Fruit fly (Drosophila melanogaster): ENCODE measurements around the gene Ufsp2.

The Ufsp2 gene

dm6 chr3L:15563058-15563850 lies 13.1 kb upstream of the Ufsp2 start, which contains the start of the genes CG7739 and SCCRO:
Gene CG7739, minus strand, starts transcription at chr3L:15563065.
Gene SCCRO, plus strand, starts transcription at chr3L:15563427.
- TF ChIP-seq CG17801 (GFP tag; optimal IDR thresholded peaks at IDR 0.05; ENCODE audit: partially characterized antibody) = peak; percentile 39

DNA sequence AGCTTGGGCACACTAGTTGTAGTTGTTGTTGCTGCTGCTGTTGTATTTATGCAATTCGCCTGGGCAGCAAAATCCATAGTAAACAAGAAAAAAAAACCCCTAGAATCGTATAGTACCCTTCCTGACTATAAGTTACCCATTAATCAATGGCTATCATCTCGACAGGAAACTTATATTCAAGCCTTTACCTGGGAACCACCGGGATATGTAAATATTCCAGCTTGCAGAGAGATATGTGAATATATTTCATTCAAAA lies 12.6 kb upstream of the Ufsp2 start:
- TF ChIP-seq CG17801 (GFP tag; optimal IDR thresholded peaks at IDR 0.05; ENCODE audit: partially characterized antibody) = no peak

DNA sequence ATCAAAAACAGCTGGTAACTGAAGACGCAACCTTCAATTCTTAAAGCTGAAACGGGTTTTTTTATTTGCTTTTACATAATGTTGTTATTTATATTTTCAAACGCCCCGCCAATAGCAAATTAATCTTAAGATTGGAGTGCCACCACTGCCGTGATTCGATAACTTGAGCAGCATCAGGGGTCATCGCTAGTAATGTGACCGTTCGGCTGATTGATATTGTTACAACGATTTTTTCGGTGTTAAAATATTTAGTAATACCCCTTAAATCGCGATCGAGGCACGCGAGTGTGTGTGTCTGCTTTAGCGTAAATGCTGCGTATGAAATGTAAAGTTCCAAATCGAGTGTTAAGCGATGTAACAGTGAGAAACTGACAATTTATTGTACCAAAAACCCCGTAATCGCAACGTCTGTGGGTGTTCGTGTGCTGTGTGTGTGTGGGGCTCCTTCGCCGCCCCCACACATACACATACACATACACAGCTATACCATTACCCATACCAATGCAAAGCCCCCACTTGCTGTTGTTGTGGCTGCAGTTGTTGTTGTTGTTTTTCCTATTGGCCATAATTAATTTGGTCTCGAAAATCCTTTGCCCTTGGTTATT lies 10.4 kb upstream of the Ufsp2 start, which contains the start of gene dop:
Gene dop, plus strand, starts transcription at position 185 of the 605 bp plus-strand sequence.
- no peak for TF ChIP-seq CG17801 (GFP tag; optimal IDR thresholded peaks at IDR 0.05; ENCODE audit: partially characterized antibody)

DNA sequence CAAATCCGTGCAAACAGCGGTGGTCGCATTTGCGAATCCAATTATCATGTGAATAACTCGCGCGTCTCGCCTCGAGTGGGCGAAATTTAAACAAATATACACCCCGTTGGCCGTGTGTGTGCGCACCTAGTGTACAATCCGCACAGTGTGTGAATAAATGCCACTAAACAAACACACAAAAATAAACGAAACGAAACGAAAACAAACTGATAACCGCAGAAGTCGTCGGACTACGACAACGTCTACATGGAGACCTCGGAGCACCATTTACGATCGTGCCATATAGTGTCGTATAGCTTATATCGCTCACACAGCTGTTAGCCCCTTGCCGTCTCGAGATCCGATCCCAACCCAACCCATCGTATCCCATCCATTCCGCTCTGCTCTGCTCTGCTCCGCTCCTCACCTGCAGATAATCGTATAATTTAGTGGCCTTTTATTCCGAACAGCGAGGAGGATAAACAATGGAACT lies 9.8 kb upstream of the Ufsp2 start:
- peak; percentile 54 for TF ChIP-seq CG17801 (GFP tag; optimal IDR thresholded peaks at IDR 0.05; ENCODE audit: partially characterized antibody)

DNA sequence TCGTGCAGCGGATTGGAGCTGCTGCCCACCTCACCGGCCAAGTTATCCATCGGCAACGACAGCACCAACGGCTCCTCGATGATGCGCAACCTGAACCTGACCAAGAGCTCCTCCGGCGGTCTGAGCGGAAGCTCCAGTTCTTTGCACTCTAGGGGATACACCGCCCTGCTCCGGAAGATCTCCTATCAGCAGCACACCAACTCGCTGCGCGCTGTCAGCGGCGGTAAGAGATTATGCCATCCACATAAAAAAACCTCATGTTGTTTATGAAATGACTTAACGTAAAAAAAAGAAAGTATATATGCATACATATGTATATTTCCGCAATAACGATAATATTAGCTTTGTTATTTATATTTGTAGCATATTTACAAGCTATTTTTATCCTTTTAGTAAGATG lies 7.6 kb upstream of the Ufsp2 start:
- TF ChIP-seq CG17801 (GFP tag; optimal IDR thresholded peaks at IDR 0.05; ENCODE audit: partially characterized antibody) = no peak

DNA sequence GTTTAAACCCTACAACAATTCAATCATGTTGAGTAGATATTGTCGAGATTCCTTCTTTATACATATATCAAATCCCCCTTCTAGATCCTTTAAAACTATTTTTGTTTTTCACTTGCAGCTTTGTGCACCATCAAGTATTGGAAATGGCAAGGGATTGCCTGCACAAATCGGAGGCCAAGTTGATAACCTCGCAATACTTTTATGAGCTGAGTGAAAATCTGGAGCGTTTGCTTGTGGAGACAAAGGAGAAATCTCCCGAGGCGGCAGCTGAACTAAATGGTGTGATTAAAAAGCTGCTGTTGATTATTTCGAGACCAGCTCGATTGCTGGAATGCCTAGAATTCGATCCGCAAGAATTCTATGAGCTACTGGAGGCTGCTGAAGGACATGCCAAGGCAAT lies 5.8 kb upstream of the Ufsp2 start:
- no peak for TF ChIP-seq CG17801 (GFP tag; optimal IDR thresholded peaks at IDR 0.05; ENCODE audit: partially characterized antibody)

DNA sequence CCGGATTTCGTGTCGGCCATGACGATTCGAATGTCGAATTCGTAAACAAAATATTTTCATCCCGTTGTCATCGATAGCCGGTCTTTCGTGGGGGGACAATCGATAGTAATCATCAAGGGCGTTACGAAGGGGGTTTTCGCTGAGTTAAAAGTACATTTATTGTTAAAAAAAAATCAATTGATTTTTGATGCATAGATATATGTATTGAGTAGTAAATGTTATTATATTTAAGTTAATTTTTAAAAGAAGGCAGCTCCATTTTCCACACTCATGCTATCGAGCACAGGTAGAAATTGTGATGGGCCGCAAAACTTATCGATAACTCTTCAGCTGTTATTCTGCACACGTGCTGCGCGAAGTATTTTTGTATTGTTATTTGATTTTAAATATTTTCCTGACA lies 4.1 kb downstream of the Ufsp2 start, which contains the start of the genes mrn and CG12301:
Gene mrn, minus strand, starts transcription at position 51 of the 400 bp plus-strand sequence.
Gene CG12301, plus strand, starts transcription at position 314 of the 400 bp plus-strand sequence.
- TF ChIP-seq CG17801 (GFP tag; optimal IDR thresholded peaks at IDR 0.05; ENCODE audit: partially characterized antibody) = peak; percentile 44

- TF ChIP-seq CG17801 (GFP tag; optimal IDR thresholded peaks at IDR 0.05; ENCODE audit: partially characterized antibody) = no peak
Measured at dm6 chr3L:15583504-15583903, 7.1 kb downstream of the Ufsp2 start, which contains the start of gene AIMP2. Gene AIMP2, plus strand, starts transcription at chr3L:15583638.

DNA sequence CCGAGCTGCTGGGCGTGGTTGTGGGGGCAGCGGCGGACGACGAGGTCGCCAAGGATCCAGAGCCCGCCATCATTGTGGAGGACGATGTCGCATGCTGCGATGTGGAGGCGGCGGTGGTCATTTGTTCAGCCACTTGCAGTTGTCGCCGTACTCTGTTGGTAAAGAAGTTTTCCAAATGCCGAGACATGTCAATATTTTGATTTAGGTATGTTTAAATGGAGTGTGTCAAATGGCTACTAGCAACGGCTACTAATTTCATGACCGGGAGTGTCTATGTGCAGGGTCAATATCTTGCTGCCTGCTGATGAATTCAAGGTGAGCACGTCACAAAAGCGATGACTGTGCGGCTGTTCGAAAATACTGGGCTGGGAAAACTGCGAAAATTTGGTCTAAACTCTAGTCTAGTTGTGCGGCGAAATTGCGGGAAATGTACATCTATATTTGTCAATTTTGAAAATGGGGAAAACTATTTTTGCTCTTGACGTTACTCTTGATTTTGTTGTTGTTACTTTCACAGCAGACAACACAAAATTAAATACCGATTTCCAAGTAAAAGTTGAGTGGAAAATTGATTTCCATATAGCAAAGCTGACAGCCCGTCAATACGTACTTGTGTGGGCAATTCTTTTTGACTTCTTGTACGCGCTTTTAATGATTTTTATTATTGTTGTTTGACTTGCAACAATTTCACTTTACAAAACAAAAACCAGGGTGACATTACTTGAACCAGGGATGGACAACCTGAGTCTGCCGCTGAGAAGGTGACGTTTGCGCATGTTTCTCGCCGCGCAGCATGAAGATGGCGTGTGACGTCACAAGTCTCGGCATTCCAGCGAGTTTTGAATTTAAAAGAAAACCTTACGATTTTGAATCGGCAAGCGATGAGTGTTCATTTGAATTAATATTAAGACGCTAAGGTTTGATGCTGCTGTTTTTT lies 11.3 kb downstream of the Ufsp2 start, which contains the start of gene CG7656:
Gene CG7656, minus strand, starts transcription at position 731 of the 937 bp plus-strand sequence.
- no peak for TF ChIP-seq CG17801 (GFP tag; optimal IDR thresholded peaks at IDR 0.05; ENCODE audit: partially characterized antibody)

- peak; percentile 69 for TF ChIP-seq CG17801 (GFP tag; optimal IDR thresholded peaks at IDR 0.05; ENCODE audit: partially characterized antibody)
Measured at dm6 chr3L:15588514-15589138, 12.3 kb downstream of the Ufsp2 start, which contains the start of gene RhoGAP71E. Gene RhoGAP71E, plus strand, starts transcription at chr3L:15588860.

- no peak for TF ChIP-seq CG17801 (GFP tag; optimal IDR thresholded peaks at IDR 0.05; ENCODE audit: partially characterized antibody)
Measured at dm6 chr3L:15589746-15590145, 13.4 kb downstream of the Ufsp2 start.

DNA sequence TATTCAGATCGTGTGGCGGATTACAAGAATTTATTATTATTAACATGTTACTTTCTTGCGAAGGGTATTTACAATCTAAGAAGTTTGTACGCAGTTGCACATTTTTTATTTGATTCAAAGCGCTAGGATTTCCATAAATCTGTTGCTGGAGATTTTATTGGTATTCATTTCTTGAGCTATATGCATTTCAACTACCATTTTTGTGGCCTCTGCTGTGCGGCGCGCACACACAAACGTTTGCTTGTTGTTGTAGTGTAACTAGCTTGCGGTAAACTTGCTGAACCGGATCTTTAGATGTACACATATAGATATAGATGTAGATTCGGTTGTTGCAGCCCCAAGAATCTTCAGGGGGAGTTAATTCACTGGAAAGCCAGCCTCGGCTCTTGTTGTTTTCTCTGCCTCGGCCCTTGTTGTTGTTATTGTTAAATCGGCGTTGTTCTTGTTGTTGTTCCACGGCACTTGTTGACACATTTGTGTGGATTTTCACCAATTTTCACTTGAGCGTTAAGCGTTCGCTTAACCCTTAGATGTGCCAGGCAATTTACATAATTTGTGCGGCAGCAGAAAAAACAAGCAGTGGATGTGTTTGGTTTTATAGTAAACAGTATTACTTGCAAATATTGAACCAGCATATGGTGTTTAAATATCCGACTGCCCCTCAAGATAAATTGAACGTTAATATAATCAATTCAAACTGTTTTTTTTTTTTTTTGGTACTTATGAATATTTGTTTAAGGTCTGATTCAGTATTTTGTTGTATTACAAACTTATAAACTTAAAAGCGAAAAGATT lies 14.6 kb downstream of the Ufsp2 start:
- no peak for TF ChIP-seq CG17801 (GFP tag; optimal IDR thresholded peaks at IDR 0.05; ENCODE audit: partially characterized antibody)

dm6 chr3L:15592536-15593260 lies 16.3 kb downstream of the Ufsp2 start:
- TF ChIP-seq CG17801 (GFP tag; optimal IDR thresholded peaks at IDR 0.05; ENCODE audit: partially characterized antibody) = no peak
